Worm (Caenorhabditis elegans): ENCODE results near the gene F31D5.7.
A peak's percentile ranks its signal among the peaks of the same experiment; 100 is the strongest.

The F31D5.7 gene

DNA sequence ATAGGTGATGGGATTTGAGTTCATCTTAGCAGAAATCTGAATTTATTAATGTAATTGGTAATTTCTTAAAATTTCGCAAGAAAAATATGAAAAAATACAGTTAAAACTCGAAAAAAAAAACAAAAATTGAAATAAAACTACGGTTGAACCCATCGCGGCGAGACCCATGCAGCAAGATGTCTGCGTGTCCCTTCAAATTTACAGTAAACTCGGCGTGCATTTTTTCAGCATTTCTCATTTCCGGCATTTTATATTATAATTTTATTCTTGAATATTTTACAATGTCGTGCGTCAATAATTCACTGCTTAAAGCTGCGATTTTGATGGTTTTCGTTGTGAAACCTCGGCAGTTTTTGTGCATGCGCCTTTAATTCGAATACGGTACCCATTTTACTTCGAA is 24.7 kb downstream of the F31D5.7 start, which contains the start of gene fbxc-43:
fbxc-43 (minus strand) TSS at position 38 of the 400 bp plus-strand sequence.
- TF ChIP-seq ceh-27 (GFP tag; optimal IDR thresholded peaks at IDR 0.05): no peak
- no peak for TF ChIP-seq ztf-26 (tag; optimal IDR thresholded peaks at IDR 0.05)
- no peak for TF ChIP-seq mel-28 (tag; optimal IDR thresholded peaks at IDR 0.05; ENCODE audit: borderline replicate concordance)
- TF ChIP-seq lsl-1 (GFP tag; optimal IDR thresholded peaks at IDR 0.05): peak; percentile 72
- no peak for TF ChIP-seq ama-1 (optimal IDR thresholded peaks at IDR 0.05)
- no peak for TF ChIP-seq ama-1 (GFP tag; optimal IDR thresholded peaks at IDR 0.05)
- TF ChIP-seq F57C9.4 (tag; optimal IDR thresholded peaks at IDR 0.05): no peak
- no peak for TF ChIP-seq ceh-40 (GFP tag; IDR thresholded peaks at IDR 0.05)
- no peak for TF ChIP-seq lsy-27 (tag; optimal IDR thresholded peaks at IDR 0.05; ENCODE audit: borderline replicate concordance, insufficient read depth)
- peak; percentile 75 for TF ChIP-seq F33H1.4 (GFP tag; IDR thresholded peaks at IDR 0.05)
- peak; percentile 24 for TF ChIP-seq him-1 (tag; optimal IDR thresholded peaks at IDR 0.05)
- no peak for TF ChIP-seq let-607 (tag; optimal IDR thresholded peaks at IDR 0.05)
- TF ChIP-seq xnd-1 (tag; optimal IDR thresholded peaks at IDR 0.05): peak; percentile 63

ce11 chrII:4237701-4238214 is 26.5 kb downstream of the F31D5.7 start, which contains the start of the genes fbxc-44 and C16A11.2:
Gene fbxc-44, minus strand, starts transcription at chrII:4237751.
Gene C16A11.2, plus strand, starts transcription at chrII:4238203.
- TF ChIP-seq xnd-1 (tag; optimal IDR thresholded peaks at IDR 0.05): peak; percentile 96
- peak; percentile 49; the same call in 1 of the 2 replicates for TF ChIP-seq B0336.3 (GFP tag; IDR thresholded peaks at IDR 0.05)
- peak; percentile 52; the same call in 1 of the 2 replicates for TF ChIP-seq mcd-1 (GFP tag; IDR thresholded peaks at IDR 0.05)
- peak; percentile 48 for TF ChIP-seq him-1 (tag; optimal IDR thresholded peaks at IDR 0.05)
- TF ChIP-seq hsf-1 (GFP tag; IDR thresholded peaks at IDR 0.05): no peak
- no peak for TF ChIP-seq tbx-9 (tag; optimal IDR thresholded peaks at IDR 0.05; ENCODE audit: borderline replicate concordance)
- TF ChIP-seq lin-35 (GFP tag; optimal IDR thresholded peaks at IDR 0.05): no peak
- TF ChIP-seq Y56A3A.18 (GFP tag; IDR thresholded peaks at IDR 0.05): no peak
- no peak for TF ChIP-seq zfh-2 (GFP tag; conservative IDR thresholded peaks at IDR 0.05)
- TF ChIP-seq K11D2.4 (GFP tag; IDR thresholded peaks at IDR 0.05): no peak
- TF ChIP-seq efl-1 (GFP tag; optimal IDR thresholded peaks at IDR 0.05): peak; percentile 5
- no peak for TF ChIP-seq egl-44 (GFP tag; IDR thresholded peaks at IDR 0.05)
- no peak for TF ChIP-seq ztf-3 (GFP tag; optimal IDR thresholded peaks at IDR 0.05)
- TF ChIP-seq ceh-40 (GFP tag; IDR thresholded peaks at IDR 0.05): no peak
- TF ChIP-seq T07F8.4 (tag; optimal IDR thresholded peaks at IDR 0.05): no peak
- no peak for TF ChIP-seq F37B4.10 (GFP tag; IDR thresholded peaks at IDR 0.05)
- no peak for TF ChIP-seq fkh-3 (tag; optimal IDR thresholded peaks at IDR 0.05)
- TF ChIP-seq pbrm-1 (GFP tag; IDR thresholded peaks at IDR 0.05): 0 out of 2 replicates have a peak, but pooled peaks have one; percentile 40
- no peak for TF ChIP-seq zim-3 (tag; optimal IDR thresholded peaks at IDR 0.05)
- no peak for TF ChIP-seq pha-4 (tag; optimal IDR thresholded peaks at IDR 0.05)
- peak; percentile 31 for TF ChIP-seq unc-130 (GFP tag; optimal IDR thresholded peaks at IDR 0.05)
- TF ChIP-seq F39B2.1 (GFP tag; IDR thresholded peaks at IDR 0.05): no peak
- no peak for TF ChIP-seq Y95B8A.8 (GFP tag; IDR thresholded peaks at IDR 0.05)
- TF ChIP-seq snpc-1.1 (tag; optimal IDR thresholded peaks at IDR 0.05; ENCODE audit: insufficient read depth): no peak
- no peak; the same call in 1 of the 2 replicates for TF ChIP-seq hmg-1.2 (GFP tag; IDR thresholded peaks at IDR 0.05)
- TF ChIP-seq ets-4 (GFP tag; optimal IDR thresholded peaks at IDR 0.05): no peak
- no peak for TF ChIP-seq somi-1 (GFP tag; optimal IDR thresholded peaks at IDR 0.05)
- TF ChIP-seq nfyb-1 (GFP tag; IDR thresholded peaks at IDR 0.05): no peak; the same call in 1 of the 2 replicates
- TF ChIP-seq let-607 (tag; optimal IDR thresholded peaks at IDR 0.05): peak in 1 of 2 experiments; percentile 9
- no peak for TF ChIP-seq cebp-2 (GFP tag; IDR thresholded peaks at IDR 0.05)
- TF ChIP-seq ZK185.1 (tag; optimal IDR thresholded peaks at IDR 0.05; ENCODE audit: poor library complexity, severe bottlenecking): no peak
- TF ChIP-seq Y79H2A.3 (GFP tag; conservative IDR thresholded peaks at IDR 0.05): no peak
- peak; percentile 16; the same call in 1 of the 2 replicates for TF ChIP-seq C17E4.6 (GFP tag; IDR thresholded peaks at IDR 0.05)
- no peak for TF ChIP-seq hrde-1 (tag; optimal IDR thresholded peaks at IDR 0.05; ENCODE audit: borderline replicate concordance)
- no peak for TF ChIP-seq unc-62 (GFP tag; optimal IDR thresholded peaks at IDR 0.05)
- TF ChIP-seq ceh-100 (GFP tag; IDR thresholded peaks at IDR 0.05): peak; percentile 24; the same call in 1 of the 2 replicates
- TF ChIP-seq rpc-1 (optimal IDR thresholded peaks at IDR 0.05): peak; percentile 13
- TF ChIP-seq rpc-1 (tag; optimal IDR thresholded peaks at IDR 0.05): no peak
